Fruit fly (Drosophila melanogaster): ENCODE measurements around the gene hng3.

The hng3 gene

DNA sequence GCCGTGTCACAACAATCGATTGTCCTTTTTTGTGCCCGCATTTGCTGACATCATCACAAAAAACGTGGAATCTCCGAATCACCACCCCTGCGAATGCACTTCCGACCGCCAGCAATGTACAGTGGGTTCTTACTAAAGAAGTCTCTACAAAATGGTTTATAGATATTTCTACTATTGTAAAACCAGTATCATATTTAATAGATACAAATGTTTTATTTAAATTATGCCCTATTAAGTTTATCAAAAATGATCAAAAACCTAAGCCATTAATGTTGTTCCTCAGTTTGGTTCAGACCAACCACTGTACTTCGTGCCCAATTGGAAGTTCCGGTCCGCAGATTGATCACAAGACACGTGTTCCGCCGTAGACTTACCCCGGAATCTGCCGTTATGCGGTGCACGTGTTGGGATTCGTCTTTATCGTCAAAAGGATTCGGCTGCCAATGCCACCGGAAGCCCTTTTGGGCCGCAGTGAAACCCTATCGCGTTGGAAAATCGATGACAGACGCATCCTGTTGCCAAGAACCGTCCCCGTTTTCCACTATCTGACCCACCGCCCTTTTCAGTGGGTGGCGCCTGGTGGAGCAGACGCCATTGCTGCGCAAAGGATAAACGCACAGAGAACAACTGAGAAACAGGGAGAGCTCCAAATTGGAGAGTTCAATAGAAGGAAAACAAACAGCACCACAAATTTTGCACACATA, 49.4 kb upstream of the hng3 start (continued):
- no peak for TF ChIP-seq dsx (GFP tag; optimal IDR thresholded peaks at IDR 0.05; ENCODE audit: poor library complexity, severe bottlenecking)
- peak; percentile 42 for TF ChIP-seq CG31627 (GFP tag; optimal IDR thresholded peaks at IDR 0.05)
- TF ChIP-seq CG4318 (GFP tag; optimal IDR thresholded peaks at IDR 0.05) = no peak
- no peak for TF ChIP-seq Blimp-1 (GFP tag; optimal IDR thresholded peaks at IDR 0.05)
- peak; percentile 61 for TF ChIP-seq pdm3 (GFP tag; optimal IDR thresholded peaks at IDR 0.05)
- no peak for TF ChIP-seq Ets21C (GFP tag; optimal IDR thresholded peaks at IDR 0.05)
- peak; percentile 36; the same call in 1 of the 2 replicates for TF ChIP-seq CG15336 (GFP tag; IDR thresholded peaks at IDR 0.05)
- no peak for TF ChIP-seq dac (GFP tag; optimal IDR thresholded peaks at IDR 0.05)
- no peak for TF ChIP-seq Eip93F (GFP tag; optimal IDR thresholded peaks at IDR 0.05)
- TF ChIP-seq Smox (GFP tag; optimal IDR thresholded peaks at IDR 0.05) = peak; percentile 37
- TF ChIP-seq CG11762 (GFP tag; optimal IDR thresholded peaks at IDR 0.05; ENCODE audit: insufficient read depth) = no peak
- TF ChIP-seq CG6276 (GFP tag; optimal IDR thresholded peaks at IDR 0.05) = no peak
- peak; percentile 57 for TF ChIP-seq CG3919 (GFP tag; optimal IDR thresholded peaks at IDR 0.05)
- TF ChIP-seq CG10631 (GFP tag; optimal IDR thresholded peaks at IDR 0.05) = peak; percentile 29

DNA sequence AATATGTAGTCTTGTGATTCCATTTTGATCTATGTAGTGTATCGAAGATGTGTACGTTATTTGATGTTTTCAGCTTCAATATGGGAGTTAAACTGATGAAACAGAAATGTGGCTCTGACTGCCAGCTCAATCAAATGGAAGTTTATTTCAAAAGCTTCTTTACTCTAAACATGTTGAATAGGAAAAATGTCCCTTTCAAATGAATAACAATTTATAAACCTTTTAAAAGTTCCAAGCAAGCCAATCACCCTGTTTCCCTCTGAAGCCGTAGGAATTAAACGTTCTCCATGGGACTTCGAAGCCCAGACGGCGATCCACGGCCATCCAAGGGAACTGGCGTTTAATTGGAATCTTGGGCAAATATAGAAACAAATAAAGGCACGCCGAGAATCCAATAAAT, 48.7 kb upstream of the hng3 start, which contains the start of gene CG13898:
Gene CG13898 (minus strand): TSS at position 101 of the 400 bp plus-strand sequence.
- TF ChIP-seq Eip78C (GFP tag) (peak; percentile 64), Gug (GFP tag; IDR thresholded peaks at IDR 0.05) (no peak), net (GFP tag; optimal IDR thresholded peaks at IDR 0.05) (no peak), achi (GFP tag; optimal IDR thresholded peaks at IDR 0.05) (no peak)

DNA sequence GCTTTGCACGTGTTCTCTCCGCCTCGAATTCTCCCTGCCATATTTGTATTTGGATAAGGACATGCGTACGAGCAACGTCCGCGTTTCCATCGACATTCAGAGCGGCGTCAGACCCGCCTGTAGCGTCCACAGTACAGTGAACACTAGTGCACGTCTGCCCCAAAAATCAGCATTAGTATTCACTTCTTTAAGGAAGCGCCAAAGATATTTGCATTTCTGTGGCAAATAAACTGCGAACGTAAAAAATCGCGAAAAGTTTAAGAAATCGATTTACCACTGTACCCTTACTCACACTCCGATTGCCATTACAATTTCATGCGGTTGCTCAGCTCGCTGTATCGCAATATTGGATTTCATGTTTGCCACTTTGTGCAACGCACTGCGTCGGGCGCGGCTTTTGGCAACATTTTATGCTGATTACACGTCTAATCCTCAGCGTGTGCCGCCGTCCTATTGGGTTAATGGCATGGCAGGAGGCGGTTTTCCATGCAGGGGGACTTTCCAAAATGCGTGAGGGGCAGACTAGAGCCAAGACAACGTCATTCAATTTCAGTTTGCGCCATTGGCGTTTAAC, 47.5 kb upstream of the hng3 start:
- TF ChIP-seq Ets21C (GFP tag; optimal IDR thresholded peaks at IDR 0.05) (peak; percentile 98), Smox (GFP tag; optimal IDR thresholded peaks at IDR 0.05) (peak; percentile 98), CG34406 (GFP tag; optimal IDR thresholded peaks at IDR 0.05) (peak; percentile 96), Eip93F (GFP tag; optimal IDR thresholded peaks at IDR 0.05) (peak; percentile 96), achi (GFP tag; optimal IDR thresholded peaks at IDR 0.05) (peak; percentile 95), eg (GFP tag; IDR thresholded peaks at IDR 0.05) (peak; percentile 97), CG3919 (GFP tag; optimal IDR thresholded peaks at IDR 0.05) (peak; percentile 97), lz (GFP tag; optimal IDR thresholded peaks at IDR 0.05) (peak; percentile 99), fd85E (GFP tag; optimal IDR thresholded peaks at IDR 0.05) (peak; percentile 90), CG6808 (GFP tag; optimal IDR thresholded peaks at IDR 0.05) (peak; percentile 84), Hr39 (GFP tag; optimal IDR thresholded peaks at IDR 0.05) (peak; percentile 99), CG11902 (GFP tag; optimal IDR thresholded peaks at IDR 0.05) (peak; percentile 97), fkh (GFP tag; optimal IDR thresholded peaks at IDR 0.05) (peak; percentile 34), CG10631 (GFP tag; optimal IDR thresholded peaks at IDR 0.05) (peak; percentile 97), salr (GFP tag; optimal IDR thresholded peaks at IDR 0.05) (peak; percentile 75 to 96), Ets96B (tag; optimal IDR thresholded peaks at IDR 0.05) (peak; percentile 94), CG10669 (GFP tag; optimal IDR thresholded peaks at IDR 0.05) (peak; percentile 94), CG31627 (GFP tag; optimal IDR thresholded peaks at IDR 0.05) (peak; percentile 99), CG8319 (GFP tag; optimal IDR thresholded peaks at IDR 0.05) (peak; percentile 96), CG15336 (GFP tag; IDR thresholded peaks at IDR 0.05) (peak; percentile 95), spab (GFP tag; optimal IDR thresholded peaks at IDR 0.05) (peak; percentile 91), CG11294 (GFP tag; IDR thresholded peaks at IDR 0.05) (peak; percentile 91), CG1621 (tag; optimal IDR thresholded peaks at IDR 0.05) (peak; percentile 97), CG8119 (GFP tag; IDR thresholded peaks at IDR 0.05) (peak; percentile 95), vri (GFP tag; optimal IDR thresholded peaks at IDR 0.05) (peak; percentile 96), dac (GFP tag; optimal IDR thresholded peaks at IDR 0.05) (peak; percentile 86), Sox14 (GFP tag; optimal IDR thresholded peaks at IDR 0.05) (peak; percentile 98), Hr4 (GFP tag; optimal IDR thresholded peaks at IDR 0.05) (peak; percentile 95), Met (GFP tag; optimal IDR thresholded peaks at IDR 0.05) (peak; percentile 99), Eip78C (GFP tag) (peak; percentile 98), CG6792 (GFP tag; optimal IDR thresholded peaks at IDR 0.05) (peak; percentile 98), Eip75B (GFP tag; optimal IDR thresholded peaks at IDR 0.05) (peak; percentile 96), Gug (GFP tag; IDR thresholded peaks at IDR 0.05) (peak; percentile 89), CG9139 (GFP tag; optimal IDR thresholded peaks at IDR 0.05) (peak; percentile 84), net (GFP tag; optimal IDR thresholded peaks at IDR 0.05) (peak; percentile 95), OdsH (GFP tag; optimal IDR thresholded peaks at IDR 0.05) (peak; percentile 97), cyc (GFP tag; optimal IDR thresholded peaks at IDR 0.05) (peak; percentile 99), svp (GFP tag) (peak; percentile 99), CG6276 (GFP tag; optimal IDR thresholded peaks at IDR 0.05) (peak; percentile 84)

All from whole organism, prepupa.